Fruit fly (Drosophila melanogaster) whole organism, embryonic: ENCODE data around the gene CG46439.

ENCODE experiments used
- Bdp1 ChIP-seq: fragments of 200-800 bp; sonication (Bioruptor generic); optimal IDR thresholded peaks from 3 replicates; lab custom pipeline; 2016; ENCODE audit warnings: missing biosample characterization, missing genetic modification characterization
- BtbVII ChIP-seq: fragments of 200-800 bp; sonication (Bioruptor generic); optimal IDR thresholded peaks from 3 replicates; lab custom pipeline; 2017; ENCODE audit warnings: missing biosample characterization, mild to moderate bottlenecking, missing genetic modification characterization
- CG12391 ChIP-seq: fragments of 200-800 bp; sonication (Bioruptor generic); optimal IDR thresholded peaks from 3 replicates; lab custom pipeline; 2018; ENCODE audit warnings: missing biosample characterization, mild to moderate bottlenecking, missing genetic modification characterization, moderate library complexity
- CG13296 ChIP-seq: fragments of 200-800 bp; sonication (Bioruptor generic); optimal IDR thresholded peaks from 3 replicates; lab custom pipeline; 2018; ENCODE audit warnings: missing biosample characterization, mild to moderate bottlenecking, missing genetic modification characterization
- CG13894 ChIP-seq: fragments of 200-800 bp; sonication (Bioruptor generic); optimal IDR thresholded peaks from 3 replicates; lab custom pipeline; 2018; ENCODE audit warnings: missing biosample characterization, mild to moderate bottlenecking, missing genetic modification characterization, moderate library complexity
- CG15269 ChIP-seq: fragments of 200-800 bp; sonication (Bioruptor generic); optimal IDR thresholded peaks from 2 replicates; lab custom pipeline; 2018; ENCODE audit warnings: missing biosample characterization, mild to moderate bottlenecking, missing genetic modification characterization, moderate library complexity
- CG1603 ChIP-seq: fragments of 200-800 bp; sonication (Bioruptor generic); optimal IDR thresholded peaks from 2 replicates; lab custom pipeline; 2019; ENCODE audit warnings: missing biosample characterization, mild to moderate bottlenecking, missing genetic modification characterization, moderate library complexity
- CG16813 ChIP-seq: fragments of 200-800 bp; sonication (Bioruptor generic); IDR thresholded peaks from 3 replicates; pipeline ENCODE4 v1.3.6; 2022; ENCODE audit warnings: missing biosample characterization, missing genetic modification characterization; ENCODE audit not compliant: partially characterized antibody
- CG17361 ChIP-seq: fragments of 200-800 bp; sonication (Bioruptor generic); IDR thresholded peaks from 3 replicates; pipeline ENCODE4 v1.3.6; 2022; ENCODE audit warnings: missing biosample characterization, missing genetic modification characterization
- CG17802 ChIP-seq: fragments of 200-800 bp; sonication (Bioruptor generic); optimal IDR thresholded peaks from 2 replicates; lab custom pipeline; 2018; ENCODE audit warnings: missing biosample characterization, mild to moderate bottlenecking, missing genetic modification characterization, moderate library complexity
- CG18619 ChIP-seq: fragments of 200-800 bp; sonication (Bioruptor generic); optimal IDR thresholded peaks from 3 replicates; lab custom pipeline; 2017; ENCODE audit warnings: missing biosample characterization, mild to moderate bottlenecking, missing genetic modification characterization
- CG4404 ChIP-seq: fragments of 200-800 bp; sonication (Bioruptor generic); IDR thresholded peaks from 2 replicates; pipeline ENCODE4 v1.3.6; 2022; ENCODE audit warnings: missing biosample characterization, missing genetic modification characterization
- CG4707 ChIP-seq: fragments of 200-800 bp; sonication (Bioruptor generic); optimal IDR thresholded peaks from 2 replicates; lab custom pipeline; 2018; ENCODE audit warnings: missing biosample characterization, mild to moderate bottlenecking, missing genetic modification characterization, moderate library complexity
- CG6272 ChIP-seq: fragments of 200-800 bp; sonication (Bioruptor generic); IDR thresholded peaks from 2 replicates; pipeline ENCODE4 v1.3.6; 2022; ENCODE audit warnings: missing biosample characterization, missing genetic modification characterization
- CG6683 ChIP-seq: fragments of 200-800 bp; sonication (Bioruptor generic); optimal IDR thresholded peaks from 2 replicates; lab custom pipeline; 2017; ENCODE audit warnings: missing biosample characterization, mild to moderate bottlenecking, missing genetic modification characterization, missing genetic modification reagents
- CG6854 ChIP-seq: fragments of 200-800 bp; sonication (Bioruptor generic); optimal IDR thresholded peaks from 3 replicates; lab custom pipeline; 2017; ENCODE audit warnings: missing biosample characterization, mild to moderate bottlenecking, missing genetic modification characterization
- CG7963 ChIP-seq: fragments of 200-800 bp; sonication (Bioruptor generic); IDR thresholded peaks from 3 replicates; pipeline ENCODE4 v1.3.6; 2022; ENCODE audit warnings: missing biosample characterization, missing genetic modification characterization; ENCODE audit not compliant: partially characterized antibody
- CG8359 ChIP-seq: fragments of 200-800 bp; sonication (Bioruptor generic); optimal IDR thresholded peaks from 2 replicates; lab custom pipeline; 2017; ENCODE audit warnings: missing biosample characterization, mild to moderate bottlenecking, missing genetic modification characterization, borderline replicate concordance
- CG8924 ChIP-seq: fragments of 200-800 bp; optimal IDR thresholded peaks from 3 replicates; lab custom pipeline; 2019; ENCODE audit warnings: missing biosample characterization, mild to moderate bottlenecking, missing genetic modification characterization, moderate library complexity
- CG9215 ChIP-seq: fragments of 200-800 bp; sonication (Bioruptor generic); IDR thresholded peaks from 2 replicates; pipeline ENCODE4 v1.3.6; 2022; ENCODE audit warnings: missing biosample characterization, missing genetic modification characterization
- D ChIP-seq, 2 experiments: fragments of 200-800 bp in 1 of 2; fragments of >200 bp in 1 of 2; sonication (Bioruptor generic) in 1 of 2; optimal IDR thresholded peaks; 2 replicates in 1 of 2; 3 replicates in 1 of 2; lab custom pipeline; 2017; ENCODE audit warnings: mild to moderate bottlenecking in 1 of 2, missing biosample characterization in 1 of 2, missing genetic modification characterization in 1 of 2, missing genetic modification reagents in 1 of 2
- Dek ChIP-seq: fragments of 200-800 bp; sonication (Bioruptor generic); optimal IDR thresholded peaks from 3 replicates; lab custom pipeline; 2019; ENCODE audit warnings: missing biosample characterization, mild to moderate bottlenecking, missing genetic modification characterization, moderate library complexity
- Dip3 ChIP-seq: fragments of 200-800 bp; sonication (Bioruptor generic); optimal IDR thresholded peaks from 3 replicates; lab custom pipeline; 2016; ENCODE audit warnings: missing biosample characterization, missing genetic modification characterization
- Dll ChIP-seq: fragments of 200-800 bp; sonication (Bioruptor generic); IDR thresholded peaks from 4 replicates; pipeline ENCODE4 v1.3.6; 2022; ENCODE audit warnings: missing biosample characterization, missing genetic modification characterization; ENCODE audit not compliant: partially characterized antibody
- E2f1 ChIP-seq: fragments of 200-800 bp; sonication (Bioruptor generic); IDR thresholded peaks from 2 replicates; pipeline ENCODE4 v1.3.6; 2022; ENCODE audit warnings: missing biosample characterization, missing genetic modification characterization
- Ets97D ChIP-seq: fragments of 200-800 bp; sonication (Bioruptor generic); optimal IDR thresholded peaks from 3 replicates; lab custom pipeline; 2016; ENCODE audit warnings: missing biosample characterization, missing genetic modification characterization
- Fer2 ChIP-seq: fragments of 200-800 bp; sonication (Bioruptor generic); optimal IDR thresholded peaks from 2 replicates; lab custom pipeline; 2018; ENCODE audit warnings: missing biosample characterization, mild to moderate bottlenecking, missing genetic modification characterization, moderate library complexity
- Myb ChIP-seq: fragments of 200-800 bp; sonication (Bioruptor generic); optimal IDR thresholded peaks from 2 replicates; lab custom pipeline; 2016; ENCODE audit warnings: missing biosample characterization, missing genetic modification characterization
- Neu2 ChIP-seq: fragments of 200-800 bp; sonication (Bioruptor generic); optimal IDR thresholded peaks from 3 replicates; lab custom pipeline; 2016; ENCODE audit warnings: missing biosample characterization, missing genetic modification characterization, borderline replicate concordance
- Nf-YA ChIP-seq: fragments of 200-800 bp; sonication (Bioruptor generic); IDR thresholded peaks from 2 replicates; pipeline ENCODE4 v1.3.6; 2022; ENCODE audit warnings: missing biosample characterization, missing genetic modification characterization
- Opbp ChIP-seq: fragments of 200-800 bp; sonication (Bioruptor generic); IDR thresholded peaks from 3 replicates; pipeline ENCODE4 v1.3.6; 2022; ENCODE audit warnings: missing biosample characterization, missing genetic modification characterization; ENCODE audit not compliant: partially characterized antibody
- Rfx ChIP-seq: fragments of 200-800 bp; sonication (Bioruptor generic); IDR thresholded peaks from 2 replicates; pipeline ENCODE4 v1.3.6; 2022; ENCODE audit warnings: missing biosample characterization, missing genetic modification characterization
- Taf1 ChIP-seq: fragments of 200-800 bp; sonication (Bioruptor generic); IDR thresholded peaks from 2 replicates; pipeline ENCODE4 v1.3.6; 2022; ENCODE audit warnings: missing biosample characterization, missing genetic modification characterization
- az2 ChIP-seq: fragments of 200-800 bp; sonication (Bioruptor generic); optimal IDR thresholded peaks from 3 replicates; lab custom pipeline; 2016; ENCODE audit warnings: missing biosample characterization, missing genetic modification characterization
- bigmax ChIP-seq: fragments of 200-800 bp; sonication (Bioruptor generic); optimal IDR thresholded peaks from 2 replicates; lab custom pipeline; 2018; ENCODE audit warnings: missing biosample characterization, mild to moderate bottlenecking, missing genetic modification characterization
- chinmo ChIP-seq: fragments of 200-800 bp; sonication (Bioruptor generic); IDR thresholded peaks from 4 replicates; pipeline ENCODE4 v1.3.6; 2022; ENCODE audit warnings: missing biosample characterization, missing genetic modification characterization; ENCODE audit not compliant: partially characterized antibody
- ci ChIP-seq: fragments of 200-800 bp; sonication (Bioruptor generic); IDR thresholded peaks from 3 replicates; pipeline ENCODE4 v1.3.6; 2022; ENCODE audit warnings: missing biosample characterization, missing genetic modification characterization
- crol ChIP-seq: fragments of 200-800 bp; sonication (Bioruptor generic); IDR thresholded peaks from 2 replicates; pipeline ENCODE4 v1.3.6; 2022; ENCODE audit warnings: missing biosample characterization, missing genetic modification characterization
- cwo ChIP-seq: fragments of 200-800 bp; sonication (Bioruptor generic); optimal IDR thresholded peaks from 3 replicates; lab custom pipeline; 2017; ENCODE audit warnings: missing biosample characterization, missing genetic modification characterization, mild to moderate bottlenecking, moderate library complexity, missing genetic modification reagents
- eve ChIP-seq, 2 experiments: fragments of >200 bp; optimal IDR thresholded peaks; 2 replicates each; lab custom pipeline; 2017; ENCODE audit warnings: missing biosample characterization in 2 of 2, missing genetic modification characterization in 2 of 2
- exex ChIP-seq: fragments of 200-800 bp; sonication (Bioruptor generic); optimal IDR thresholded peaks from 4 replicates; lab custom pipeline; 2018; ENCODE audit warnings: missing biosample characterization, mild to moderate bottlenecking, missing genetic modification characterization, moderate library complexity
- gce ChIP-seq: fragments of 200-800 bp; sonication (Bioruptor generic); IDR thresholded peaks from 3 replicates; pipeline ENCODE4 v1.3.6; 2022; ENCODE audit warnings: missing biosample characterization, missing genetic modification characterization
- gsb ChIP-seq: fragments of 200-800 bp; sonication (Bioruptor generic); IDR thresholded peaks from 2 replicates; pipeline ENCODE4 v1.3.6; 2022; ENCODE audit warnings: missing biosample characterization, missing genetic modification characterization
- gt ChIP-seq: fragments of 200-800 bp; sonication (Bioruptor generic); IDR thresholded peaks from 2 replicates; pipeline ENCODE4 v1.3.6; 2022; ENCODE audit warnings: missing biosample characterization, missing genetic modification characterization
- lab ChIP-seq: fragments of 200-800 bp; sonication (Bioruptor generic); optimal IDR thresholded peaks from 3 replicates; lab custom pipeline; 2017; ENCODE audit warnings: missing biosample characterization, missing genetic modification characterization, mild to moderate bottlenecking, moderate library complexity, missing genetic modification reagents
- pita ChIP-seq: fragments of 200-800 bp; sonication (Bioruptor generic); optimal IDR thresholded peaks from 2 replicates; lab custom pipeline; 2017; ENCODE audit warnings: missing biosample characterization, mild to moderate bottlenecking, missing genetic modification characterization
- pum ChIP-seq: fragments of 200-800 bp; sonication (Bioruptor generic); optimal IDR thresholded peaks from 2 replicates; lab custom pipeline; 2016; ENCODE audit warnings: missing biosample characterization, missing genetic modification characterization
- tna ChIP-seq: fragments of 200-800 bp; sonication (Bioruptor generic); IDR thresholded peaks from 2 replicates; pipeline ENCODE4 v1.3.6; 2022; ENCODE audit warnings: missing biosample characterization, missing genetic modification characterization; ENCODE audit not compliant: partially characterized antibody

The CG46439 gene

dm6 chr3L:11097982-11098663 lies 2.1 kb upstream of the CG46439 start, which contains the start of the genes Irbp18 and APP-BP1 (continued):
- TF ChIP-seq CG18619 (GFP tag; lab: Kevin White, UChicago) (peak; percentile 95), CG12391 (tag; lab: Kevin White, UChicago) (peak; percentile 96), CG6854 (GFP tag; lab: Kevin White, UChicago) (peak; percentile 87), CG17361 (GFP tag; lab: Robert Waterston, UW) (peak; percentile 97), lab (peak; percentile 95), chinmo (GFP tag; lab: Robert Waterston, UW) (0 out of 4 replicates have a peak, but pooled peaks have one; percentile 4), CG4707 (GFP tag; lab: Kevin White, UChicago) (peak; percentile 63), cwo (GFP tag; lab: Kevin White, UChicago) (peak; percentile 90), CG6683 (GFP tag; lab: Kevin White, UChicago) (peak; percentile 88), Dll (GFP tag; lab: Robert Waterston, UW) (no peak), Opbp (no peak), CG8924 (peak; percentile 94), BtbVII (GFP tag; lab: Kevin White, UChicago) (peak; percentile 91), exex (tag; lab: Kevin White, UChicago) (peak; percentile 72), pum (GFP tag; lab: Kevin White, UChicago) (peak; percentile 93), CG9215 (GFP tag; lab: Robert Waterston, UW) (peak; percentile 86), CG16813 (GFP tag; lab: Robert Waterston, UW) (no peak), Nf-YA (peak; percentile 61), Fer2 (tag; lab: Kevin White, UChicago) (peak; percentile 80), tna (GFP tag; lab: Robert Waterston, UW) (no peak), D (optimal IDR thresholded peaks at IDR 0.05; lab: Kevin White, UChicago) (no peak), D (GFP tag; optimal IDR thresholded peaks at IDR 0.05; lab: Kevin White, UChicago) (peak; percentile 92), gce (GFP tag; lab: Robert Waterston, UW) (peak; percentile 71; the same call in 2 of the 3 replicates), eve (GFP tag; optimal IDR thresholded peaks at IDR 0.05; lab: Kevin White, UChicago) (no peak), gt (GFP tag; lab: Robert Waterston, UW) (peak; percentile 45; the same call in 1 of the 2 replicates), CG17802 (tag; lab: Kevin White, UChicago) (peak; percentile 71), CG7963 (GFP tag; lab: Robert Waterston, UW) (no peak), Dip3 (peak; percentile 96), Myb (GFP tag; lab: Kevin White, UChicago) (peak; percentile 83), CG1603 (peak; percentile 88), E2f1 (peak; percentile 90), CG13894 (tag; lab: Kevin White, UChicago) (peak; percentile 86), gsb (GFP tag; lab: Robert Waterston, UW) (peak; percentile 72), CG6272 (GFP tag; lab: Robert Waterston, UW) (peak; percentile 92), Ets97D (GFP tag; lab: Kevin White, UChicago) (peak; percentile 91), Neu2 (GFP tag; lab: Kevin White, UChicago) (peak; percentile 56), CG8359 (GFP tag; lab: Kevin White, UChicago) (peak; percentile 74), az2 (GFP tag; lab: Kevin White, UChicago) (peak; percentile 96), CG13296 (peak; percentile 90), ci (GFP tag; lab: Robert Waterston, UW) (peak; percentile 84), Rfx (GFP tag; lab: Robert Waterston, UW) (peak; percentile 90), CG4404 (GFP tag; lab: Robert Waterston, UW) (peak; percentile 73), Taf1 (GFP tag; lab: Robert Waterston, UW) (peak; percentile 67), Bdp1 (GFP tag; lab: Kevin White, UChicago) (peak; percentile 90), pita (no peak), crol (GFP tag; lab: Robert Waterston, UW) (peak; percentile 43; the same call in 1 of the 2 replicates), bigmax (GFP tag; lab: Kevin White, UChicago) (no peak), Dek (tag; lab: Kevin White, UChicago) (peak; percentile 92), CG15269 (tag; lab: Kevin White, UChicago) (peak; percentile 93)
